Worm (Caenorhabditis elegans) whole organism, L4 larva: ENCODE measurements around the gene unc-86.

Source experiments
- F26F4.8 ChIP-seq: fragments of 200-800 bp; sonication (Bioruptor generic); conservative IDR thresholded peaks from 2 replicates; pipeline ENCODE4 v1.3.6; 2022; ENCODE audit warnings: missing genetic modification characterization, missing compliant biosample characterization
- F44E2.7 ChIP-seq: fragments of 200-800 bp; sonication (Bioruptor generic); IDR thresholded peaks from 2 replicates; pipeline ENCODE4 v2.1.2; 2022; ENCODE audit warnings: missing genetic modification characterization, missing compliant biosample characterization
- T20F7.1 ChIP-seq: fragments of 200-800 bp; sonication (Bioruptor generic); optimal IDR thresholded peaks from 2 replicates; lab custom pipeline; 2018; ENCODE audit warnings: mild to moderate bottlenecking, missing genetic modification characterization, missing compliant biosample characterization
- Y105C5A.15 ChIP-seq: fragments of 200-800 bp; sonication (Bioruptor generic); IDR thresholded peaks from 2 replicates; pipeline ENCODE4 v1.3.6; 2022; ENCODE audit warnings: missing genetic modification characterization, missing compliant biosample characterization
- Y75B8A.6 ChIP-seq: fragments of 200-800 bp; sonication (Bioruptor generic); IDR thresholded peaks from 2 replicates; pipeline ENCODE4 v1.3.6; 2022; ENCODE audit warnings: missing genetic modification reagents, missing genetic modification characterization, missing compliant biosample characterization
- ZK337.2 ChIP-seq: fragments of 200-800 bp; sonication (Bioruptor generic); IDR thresholded peaks from 2 replicates; pipeline ENCODE4 v1.3.6; 2022; ENCODE audit warnings: missing genetic modification reagents, missing genetic modification characterization, missing compliant biosample characterization
- aha-1 ChIP-seq: fragments of 150-350 bp; peaks from one replicate; lab custom pipeline; 2014; ENCODE audit warnings: missing biosample characterization, missing genetic modification characterization
- ceh-20 ChIP-seq: fragments of 200-800 bp; sonication (Bioruptor generic); IDR thresholded peaks from 2 replicates; pipeline ENCODE4 v1.3.6; 2022; ENCODE audit warnings: missing genetic modification reagents, missing genetic modification characterization, missing compliant biosample characterization
- ceh-28 ChIP-seq: fragments of 150-350 bp; optimal IDR thresholded peaks from 2 replicates; lab custom pipeline; 2014; ENCODE audit warnings: missing biosample characterization, missing genetic modification reagents, missing genetic modification characterization
- ceh-44 ChIP-seq: fragments of 200-800 bp; sonication (Bioruptor generic); IDR thresholded peaks from 2 replicates; pipeline ENCODE4 v1.3.6; 2022; ENCODE audit warnings: missing genetic modification reagents, missing genetic modification characterization, missing compliant biosample characterization
- ceh-62 ChIP-seq: sonication (generic microtip); optimal IDR thresholded peaks from 2 replicates; lab custom pipeline; 2017; ENCODE audit warnings: missing biosample characterization, missing genetic modification characterization
- ces-1 ChIP-seq: fragments of 150-350 bp; sonication (generic microtip); optimal IDR thresholded peaks from 4 replicates; lab custom pipeline; 2014; ENCODE audit warnings: missing biosample characterization, missing genetic modification reagents, missing genetic modification characterization
- daf-19 ChIP-seq: fragments of 200-800 bp; sonication (Bioruptor generic); conservative IDR thresholded peaks from 2 replicates; pipeline ENCODE4 v1.3.6; 2022; ENCODE audit warnings: missing genetic modification characterization, missing compliant biosample characterization
- daf-8 ChIP-seq: fragments of 200-800 bp; sonication (Bioruptor generic); IDR thresholded peaks from 2 replicates; pipeline ENCODE4 v1.3.6; 2022; ENCODE audit warnings: missing genetic modification characterization, missing compliant biosample characterization
- dmd-8 ChIP-seq: fragments of 200-800 bp; sonication (Bioruptor generic); IDR thresholded peaks from 2 replicates; pipeline ENCODE4 v1.3.6; 2022; ENCODE audit warnings: missing genetic modification characterization, missing compliant biosample characterization
- dmd-9 ChIP-seq: fragments of 200-800 bp; sonication (Bioruptor generic); IDR thresholded peaks from 2 replicates; pipeline ENCODE4 v1.3.6; 2022; ENCODE audit warnings: missing genetic modification reagents, missing genetic modification characterization, missing compliant biosample characterization
- dpl-1 ChIP-seq: fragments of 150-350 bp; optimal IDR thresholded peaks from 2 replicates; lab custom pipeline; 2014; ENCODE audit warnings: missing biosample characterization, missing genetic modification reagents, missing genetic modification characterization
- duxl-1 ChIP-seq: sonication (generic microtip); optimal IDR thresholded peaks from 2 replicates; lab custom pipeline; 2016; ENCODE audit warnings: mild to moderate bottlenecking, missing genetic modification characterization, moderate library complexity, missing compliant biosample characterization; ENCODE audit not compliant: poor library complexity
- fkh-10 ChIP-seq: fragments of 150-350 bp; optimal IDR thresholded peaks from 2 replicates; lab custom pipeline; 2014; ENCODE audit warnings: missing biosample characterization, missing genetic modification reagents, missing genetic modification characterization
- hif-1 ChIP-seq, 2 experiments: sonication (generic microtip); optimal IDR thresholded peaks; 2 replicates each; lab custom pipeline; 2016 to 2017; ENCODE audit warnings: missing compliant biosample characterization in 2 of 2, missing genetic modification characterization in 2 of 2, missing genetic modification reagents in 2 of 2, missing genotype in 2 of 2, mild to moderate bottlenecking in 1 of 2
- hlh-11 ChIP-seq: fragments of 200-800 bp; sonication (Bioruptor generic); optimal IDR thresholded peaks from 2 replicates; lab custom pipeline; 2018; ENCODE audit warnings: mild to moderate bottlenecking, missing genetic modification characterization, missing compliant biosample characterization
- hmg-1.1 ChIP-seq: fragments of 200-800 bp; sonication (Bioruptor generic); IDR thresholded peaks from 2 replicates; pipeline ENCODE4 v1.3.6; 2022; ENCODE audit warnings: missing genetic modification reagents, missing genetic modification characterization, missing compliant biosample characterization
- lim-7 ChIP-seq: fragments of 200-800 bp; sonication (Bioruptor generic); IDR thresholded peaks from 2 replicates; pipeline ENCODE4 v1.3.6; 2022; ENCODE audit warnings: missing genetic modification characterization, missing compliant biosample characterization
- lin-1 ChIP-seq: fragments of 200-800 bp; sonication (Bioruptor generic); IDR thresholded peaks from 2 replicates; pipeline ENCODE4 v1.3.6; 2022; ENCODE audit warnings: missing genetic modification reagents, missing genetic modification characterization, missing compliant biosample characterization
- lin-38 ChIP-seq: fragments of 200-800 bp; sonication (Bioruptor generic); IDR thresholded peaks from 2 replicates; pipeline ENCODE4 v1.3.6; 2022; ENCODE audit warnings: missing genetic modification reagents, missing genetic modification characterization, missing compliant biosample characterization
- lin-39 ChIP-seq: fragments of 150-350 bp; optimal IDR thresholded peaks from 2 replicates; lab custom pipeline; 2014; ENCODE audit warnings: missing biosample characterization, missing genetic modification reagents, missing genetic modification characterization
- madf-9 ChIP-seq: fragments of 200-800 bp; sonication (Bioruptor generic); conservative IDR thresholded peaks from 2 replicates; pipeline ENCODE4 v1.3.6; 2022; ENCODE audit warnings: missing genetic modification reagents, missing genetic modification characterization, missing compliant biosample characterization
- mdt-29 ChIP-seq: fragments of 200-800 bp; sonication (Bioruptor generic); IDR thresholded peaks from 2 replicates; pipeline ENCODE4 v1.3.6; 2022; ENCODE audit warnings: missing genetic modification reagents, missing genetic modification characterization, missing compliant biosample characterization
- mxl-3 ChIP-seq: fragments of 200-800 bp; sonication (Bioruptor generic); optimal IDR thresholded peaks from 2 replicates; lab custom pipeline; 2018; ENCODE audit warnings: mild to moderate bottlenecking, missing genetic modification characterization, missing compliant biosample characterization
- nhr-10 ChIP-seq: fragments of 150-350 bp; optimal IDR thresholded peaks from 2 replicates; lab custom pipeline; 2014; ENCODE audit warnings: missing biosample characterization, missing genetic modification characterization
- nhr-102 ChIP-seq: sonication (generic microtip); optimal IDR thresholded peaks from 2 replicates; lab custom pipeline; 2016; ENCODE audit warnings: mild to moderate bottlenecking, missing genetic modification characterization, moderate library complexity, missing compliant biosample characterization
- nhr-25 ChIP-seq: sonication (generic microtip); optimal IDR thresholded peaks from 2 replicates; lab custom pipeline; 2017; ENCODE audit warnings: missing genetic modification characterization, mild to moderate bottlenecking, missing compliant biosample characterization, antibody characterized with exemption, moderate library complexity, borderline replicate concordance; ENCODE audit not compliant: insufficient read depth
- nhr-41 ChIP-seq: fragments of 200-800 bp; sonication (Bioruptor generic); IDR thresholded peaks from 2 replicates; pipeline ENCODE4 v1.3.6; 2022; ENCODE audit warnings: missing genetic modification reagents, missing genetic modification characterization, missing compliant biosample characterization
- nhr-42 ChIP-seq: fragments of 200-800 bp; sonication (Bioruptor generic); IDR thresholded peaks from 2 replicates; pipeline ENCODE4 v1.3.6; 2022; ENCODE audit warnings: missing genetic modification characterization, missing compliant biosample characterization
- nhr-6 ChIP-seq: fragments of 150-350 bp; optimal IDR thresholded peaks from 2 replicates; lab custom pipeline; 2014; ENCODE audit warnings: missing biosample characterization, missing genetic modification characterization
- nhr-77 ChIP-seq: fragments of 150-350 bp; optimal IDR thresholded peaks from 2 replicates; lab custom pipeline; 2014; ENCODE audit warnings: missing biosample characterization, missing genetic modification characterization
- pha-4 ChIP-seq, 2 experiments: fragments of 150-350 bp in 1 of 2; fragments of 200-800 bp in 1 of 2; sonication (Bioruptor generic) in 1 of 2; IDR thresholded peaks in 1 of 2; optimal IDR thresholded peaks in 1 of 2; 2 replicates each; pipeline versions ENCODE4 v1.3.6 to Lab custom; 2014 to 2022; ENCODE audit warnings: missing genetic modification characterization in 2 of 2, missing genetic modification reagents in 2 of 2, missing biosample characterization in 1 of 2, missing compliant biosample characterization in 1 of 2
- php-3 ChIP-seq: fragments of 200-800 bp; sonication (Bioruptor generic); IDR thresholded peaks from 2 replicates; pipeline ENCODE4 v1.3.6; 2022; ENCODE audit warnings: missing genetic modification reagents, missing genetic modification characterization, missing compliant biosample characterization
- skn-1 ChIP-seq: fragments of 150-350 bp; optimal IDR thresholded peaks from 2 replicates; lab custom pipeline; 2014; ENCODE audit warnings: missing biosample characterization, missing genetic modification characterization
- snpc-1.2 ChIP-seq: fragments of 200-800 bp; sonication (Bioruptor generic); IDR thresholded peaks from 2 replicates; pipeline ENCODE4 v1.3.6; 2022; ENCODE audit warnings: missing genetic modification reagents, missing genetic modification characterization, missing compliant biosample characterization
- spr-1 ChIP-seq: sonication (generic microtip); optimal IDR thresholded peaks from 2 replicates; lab custom pipeline; 2016; ENCODE audit warnings: mild to moderate bottlenecking, missing genetic modification characterization, missing compliant biosample characterization
- tra-1 ChIP-seq: fragments of 200-800 bp; sonication (Bioruptor generic); IDR thresholded peaks from 2 replicates; pipeline ENCODE4 v1.3.6; 2022; ENCODE audit warnings: missing genetic modification reagents, missing genetic modification characterization, missing compliant biosample characterization
- unc-130 ChIP-seq: sonication (generic microtip); optimal IDR thresholded peaks from 2 replicates; lab custom pipeline; 2016; ENCODE audit warnings: missing genetic modification reagents, missing genetic modification characterization, missing compliant biosample characterization
- unc-62 ChIP-seq, 3 experiments: fragments of 150-350 bp in 1 of 3; sonication (generic microtip); optimal IDR thresholded peaks in 2 of 3; peaks in 1 of 3; 1 replicate in 1 of 3; 2 replicates in 2 of 3; lab custom pipeline; 2014 to 2017; ENCODE audit warnings: missing biosample characterization in 3 of 3, missing genetic modification characterization in 3 of 3, missing genetic modification reagents in 3 of 3, missing genotype in 1 of 3
- vab-7 ChIP-seq: fragments of 200-800 bp; sonication (Bioruptor generic); IDR thresholded peaks from 2 replicates; pipeline ENCODE4 v1.3.6; 2022; ENCODE audit warnings: missing genetic modification reagents, missing genetic modification characterization, missing compliant biosample characterization
- zfp-3 ChIP-seq: fragments of 200-800 bp; sonication (Bioruptor generic); conservative IDR thresholded peaks from 2 replicates; pipeline ENCODE4 v1.3.6; 2022; ENCODE audit warnings: missing genetic modification reagents, missing genetic modification characterization, missing compliant biosample characterization
- ztf-11 ChIP-seq: fragments of 150-350 bp; optimal IDR thresholded peaks from 2 replicates; lab custom pipeline; 2014; ENCODE audit warnings: missing biosample characterization, missing genetic modification characterization

Gene unc-86

DNA sequence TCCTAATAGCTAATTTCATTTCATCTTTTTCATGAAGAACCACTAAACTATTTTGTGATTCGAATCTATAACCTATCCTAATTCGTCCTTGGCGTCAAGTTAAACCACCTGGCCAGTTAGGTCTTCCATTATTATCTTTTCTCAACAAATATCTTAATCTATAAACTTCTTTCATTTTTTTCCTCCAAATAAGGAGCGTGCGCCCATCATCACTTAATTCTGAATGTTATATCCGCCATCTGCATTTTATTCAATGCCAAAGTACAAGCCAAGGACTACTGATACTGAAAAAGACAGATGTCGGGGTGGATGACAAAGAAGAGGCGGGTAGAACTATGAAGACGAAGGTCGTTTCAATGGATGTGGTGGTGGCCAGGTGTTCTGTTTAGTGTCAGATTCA lies 12.8 kb upstream of the unc-86 start:
- TF ChIP-seq madf-9 (GFP tag; lab: Robert Waterston, UW) (no peak), nhr-42 (GFP tag; lab: Robert Waterston, UW) (0 out of 2 replicates have a peak, but pooled peaks have one; percentile 50), unc-62 (GFP tag; optimal IDR thresholded peaks at IDR 0.05 in 1 of 2; lab: Kevin White, UChicago) (peak in 1 of 2 experiments; percentile 79), unc-62 (tag; optimal IDR thresholded peaks at IDR 0.05; lab: Kevin White, UChicago) (no peak)

ce11 chrIII:8227511-8227910 lies 11.4 kb upstream of the unc-86 start, which contains the start of gene fbxl-1:
fbxl-1 (plus strand) TSS chrIII:8227830.
- TF ChIP-seq php-3 (0 out of 2 replicates have a peak, but pooled peaks have one; percentile 39), nhr-102 (tag; lab: Kevin White, UChicago) (no peak), lim-7 (GFP tag; lab: Robert Waterston, UW) (no peak), hmg-1.1 (GFP tag; lab: Robert Waterston, UW) (peak; percentile 93), daf-19 (no peak), duxl-1 (tag; lab: Kevin White, UChicago) (peak; percentile 6), mxl-3 (GFP tag; lab: Kevin White, UChicago) (peak; percentile 86), Y105C5A.15 (GFP tag; lab: Robert Waterston, UW) (no peak), zfp-3 (GFP tag; lab: Robert Waterston, UW) (0 out of 2 replicates have a peak, but pooled peaks have one; percentile 11), hlh-11 (tag; lab: Kevin White, UChicago) (peak; percentile 99), nhr-25 (no peak), fkh-10 (GFP tag; lab: Kevin White, UChicago) (peak; percentile 28), Y75B8A.6 (GFP tag; lab: Robert Waterston, UW) (no peak), nhr-6 (peak; percentile 76), aha-1 (peak; percentile 92), skn-1 (no peak), nhr-77 (tag; lab: Kevin White, UChicago) (peak; percentile 83), T20F7.1 (GFP tag; lab: Kevin White, UChicago) (peak; percentile 86), ztf-11 (tag; lab: Kevin White, UChicago) (no peak), unc-62 (GFP tag; optimal IDR thresholded peaks at IDR 0.05 in 1 of 2; lab: Kevin White, UChicago) (peak in 1 of 2 experiments; percentile 99), unc-62 (tag; optimal IDR thresholded peaks at IDR 0.05; lab: Kevin White, UChicago) (no peak), mdt-29 (peak; percentile 45; the same call in 1 of the 2 replicates), snpc-1.2 (GFP tag; lab: Robert Waterston, UW) (no peak), hif-1 (tag; optimal IDR thresholded peaks at IDR 0.05; lab: Kevin White, UChicago) (peak; percentile 16 to 84), F44E2.7 (GFP tag; lab: Robert Waterston, UW) (no peak), dmd-8 (GFP tag; lab: Robert Waterston, UW) (no peak), spr-1 (tag; lab: Kevin White, UChicago) (peak; percentile 36), vab-7 (GFP tag; lab: Robert Waterston, UW) (peak; percentile 62), dpl-1 (peak; percentile 16), nhr-10 (tag; lab: Kevin White, UChicago) (no peak), nhr-41 (GFP tag; lab: Robert Waterston, UW) (no peak), lin-39 (tag; lab: Kevin White, UChicago) (peak; percentile 12), lin-1 (GFP tag; lab: Robert Waterston, UW) (0 out of 2 replicates have a peak, but pooled peaks have one; percentile 35), ceh-28 (tag; lab: Kevin White, UChicago) (no peak), ceh-44 (GFP tag; lab: Robert Waterston, UW) (no peak), ceh-62 (no peak), tra-1 (GFP tag; lab: Robert Waterston, UW) (no peak), pha-4 (GFP tag; IDR thresholded peaks at IDR 0.05; lab: Robert Waterston, UW) (no peak; the same call in 1 of the 2 replicates), pha-4 (tag; optimal IDR thresholded peaks at IDR 0.05; lab: Kevin White, UChicago) (no peak), daf-8 (GFP tag; lab: Robert Waterston, UW) (no peak), ces-1 (GFP tag; lab: Kevin White, UChicago) (no peak), F26F4.8 (GFP tag; lab: Robert Waterston, UW) (no peak), ceh-20 (GFP tag; lab: Robert Waterston, UW) (peak; percentile 80), unc-130 (GFP tag; lab: Kevin White, UChicago) (no peak), ZK337.2 (GFP tag; lab: Robert Waterston, UW) (no peak), dmd-9 (GFP tag; lab: Robert Waterston, UW) (no peak), lin-38 (peak; percentile 59)
